Fruit fly (Drosophila melanogaster) whole organism, embryonic: ENCODE data around the gene Bgb.

Source experiments
- CG12219 ChIP-seq: fragments of 200-800 bp; sonication (Bioruptor generic); optimal IDR thresholded peaks from 3 replicates; lab custom pipeline; 2018; ENCODE audit warnings: missing biosample characterization, mild to moderate bottlenecking, missing genetic modification characterization
- CG13424 ChIP-seq: fragments of 200-800 bp; sonication (Bioruptor generic); optimal IDR thresholded peaks from 2 replicates; lab custom pipeline; 2019; ENCODE audit warnings: missing biosample characterization, mild to moderate bottlenecking, missing genetic modification characterization, moderate library complexity
- CG16779 ChIP-seq: fragments of 200-800 bp; sonication (Bioruptor generic); IDR thresholded peaks from 2 replicates; pipeline ENCODE4 v1.3.6; 2022; ENCODE audit warnings: missing biosample characterization, missing genetic modification characterization
- CG17359 ChIP-seq: fragments of 200-800 bp; sonication (Bioruptor generic); optimal IDR thresholded peaks from 3 replicates; lab custom pipeline; 2018; ENCODE audit warnings: missing biosample characterization, mild to moderate bottlenecking, missing genetic modification characterization, moderate library complexity
- CG32767 ChIP-seq: fragments of 200-800 bp; sonication (Bioruptor generic); IDR thresholded peaks from 2 replicates; pipeline ENCODE4 v1.3.6; 2022; ENCODE audit warnings: missing biosample characterization, missing genetic modification characterization
- CG34422 ChIP-seq: fragments of 200-800 bp; sonication (Bioruptor generic); IDR thresholded peaks from 3 replicates; pipeline ENCODE4 v1.3.6; 2022; ENCODE audit warnings: missing biosample characterization, missing genetic modification characterization
- fru ChIP-seq: fragments of >200 bp; optimal IDR thresholded peaks from 2 replicates; lab custom pipeline; 2017

- TF ChIP-seq CG16779 (GFP tag; lab: Robert Waterston, UW) (no peak), CG32767 (GFP tag; lab: Robert Waterston, UW) (no peak), fru (lab: Kevin White, UChicago) (no peak), CG13424 (tag; lab: Kevin White, UChicago) (no peak), CG12219 (GFP tag; lab: Kevin White, UChicago) (no peak), CG34422 (GFP tag; lab: Robert Waterston, UW) (no peak), CG17359 (tag; lab: Kevin White, UChicago) (no peak)
Measured at dm6 chr3L:1679394-1679793, 39.9 kb downstream of the Bgb start.
